Worm (Caenorhabditis elegans): ENCODE data around the gene srw-97.

srw-97 gene

ce11 chrII:1653397-1653796 is 15.4 kb downstream of the srw-97 start, which contains the start of gene fbxb-15:
Gene fbxb-15, minus strand, starts transcription at chrII:1653497.
- TF ChIP-seq nfya-1 (tag; optimal IDR thresholded peaks at IDR 0.05) (no peak), ceh-24 (tag; optimal IDR thresholded peaks at IDR 0.05) (no peak), fkh-6 (tag; optimal IDR thresholded peaks at IDR 0.05) (no peak), hlh-8 (tag; optimal IDR thresholded peaks at IDR 0.05) (no peak), K09A11.1 (tag; optimal IDR thresholded peaks at IDR 0.05; ENCODE audit: insufficient read depth) (no peak), fkh-10 (GFP tag; optimal IDR thresholded peaks at IDR 0.05) (no peak), ceh-22 (tag; optimal IDR thresholded peaks at IDR 0.05) (no peak)

ce11 chrII:1651804-1652203 is 17.0 kb downstream of the srw-97 start, which contains the start of gene fbxb-16:
Gene fbxb-16, minus strand, starts transcription at chrII:1651904.
- no peak for TF ChIP-seq ceh-18 (tag; optimal IDR thresholded peaks at IDR 0.05)

- TF ChIP-seq lim-6 (tag; optimal IDR thresholded peaks at IDR 0.05) (no peak), ref-2 (tag; optimal IDR thresholded peaks at IDR 0.05) (no peak), ceh-48 (tag; optimal IDR thresholded peaks at IDR 0.05) (no peak), ceh-34 (tag; optimal IDR thresholded peaks at IDR 0.05) (no peak), fkh-10 (GFP tag; optimal IDR thresholded peaks at IDR 0.05) (no peak), pag-3 (tag; optimal IDR thresholded peaks at IDR 0.05; ENCODE audit: borderline replicate concordance) (no peak), ceh-31 (tag; optimal IDR thresholded peaks at IDR 0.05) (no peak), K09A11.1 (tag; optimal IDR thresholded peaks at IDR 0.05; ENCODE audit: insufficient read depth) (no peak)
Measured at ce11 chrII:1650502-1650901, 18.3 kb downstream of the srw-97 start, which contains the start of gene fbxb-20. Gene fbxb-20, minus strand, starts transcription at chrII:1650602.

ce11 chrII:1648768-1649167 is 20.0 kb downstream of the srw-97 start, which contains the start of gene fbxb-21:
Gene fbxb-21, minus strand, starts transcription at chrII:1648868.
- TF ChIP-seq pag-3 (tag; optimal IDR thresholded peaks at IDR 0.05; ENCODE audit: borderline replicate concordance): no peak
- no peak for TF ChIP-seq hlh-15 (tag; optimal IDR thresholded peaks at IDR 0.05)
- TF ChIP-seq K02D7.2 (tag; optimal IDR thresholded peaks at IDR 0.05): no peak
- TF ChIP-seq ceh-6 (GFP tag; optimal IDR thresholded peaks at IDR 0.05): no peak
- no peak for TF ChIP-seq hlh-30 (tag; optimal IDR thresholded peaks at IDR 0.05; ENCODE audit: insufficient read depth)
- TF ChIP-seq ceh-30 (tag; optimal IDR thresholded peaks at IDR 0.05): no peak
- TF ChIP-seq pqm-1 (tag; optimal IDR thresholded peaks at IDR 0.05): no peak
- no peak for TF ChIP-seq syd-9 (tag; optimal IDR thresholded peaks at IDR 0.05)
- no peak for TF ChIP-seq ceh-14 (tag; optimal IDR thresholded peaks at IDR 0.05)
- TF ChIP-seq odd-2 (tag; optimal IDR thresholded peaks at IDR 0.05): no peak
- TF ChIP-seq ceh-48 (tag; optimal IDR thresholded peaks at IDR 0.05): no peak
- TF ChIP-seq C08G9.2 (tag; optimal IDR thresholded peaks at IDR 0.05): no peak
- no peak for TF ChIP-seq elt-4 (tag; optimal IDR thresholded peaks at IDR 0.05)
- no peak for TF ChIP-seq T23F11.4 (GFP tag; optimal IDR thresholded peaks at IDR 0.05)
- TF ChIP-seq Y22D7AL.16 (tag; optimal IDR thresholded peaks at IDR 0.05): no peak
- TF ChIP-seq fkh-10 (GFP tag; optimal IDR thresholded peaks at IDR 0.05): no peak
- no peak for TF ChIP-seq pha-4 (tag; optimal IDR thresholded peaks at IDR 0.05)
- TF ChIP-seq ceh-9 (tag; optimal IDR thresholded peaks at IDR 0.05): no peak
- no peak for TF ChIP-seq unc-3 (GFP tag; conservative IDR thresholded peaks at IDR 0.05)
- TF ChIP-seq unc-3 (tag; optimal IDR thresholded peaks at IDR 0.05): no peak
- TF ChIP-seq che-1 (tag; optimal IDR thresholded peaks at IDR 0.05): no peak

ce11 chrII:1646199-1646598 is 22.6 kb downstream of the srw-97 start, which contains the start of gene ZC204.17:
Gene ZC204.17, minus strand, starts transcription at chrII:1646299.
- TF ChIP-seq elt-4 (tag; optimal IDR thresholded peaks at IDR 0.05) (no peak), ceh-19 (GFP tag; optimal IDR thresholded peaks at IDR 0.05) (no peak), dve-1 (tag; optimal IDR thresholded peaks at IDR 0.05) (no peak), hlh-15 (tag; optimal IDR thresholded peaks at IDR 0.05) (no peak), hlh-13 (GFP tag; optimal IDR thresholded peaks at IDR 0.05) (no peak), syd-9 (tag; optimal IDR thresholded peaks at IDR 0.05) (no peak), sox-4 (tag; optimal IDR thresholded peaks at IDR 0.05) (no peak), hlh-30 (tag; optimal IDR thresholded peaks at IDR 0.05; ENCODE audit: insufficient read depth) (no peak), fkh-6 (tag; optimal IDR thresholded peaks at IDR 0.05) (no peak), dmd-4 (tag; optimal IDR thresholded peaks at IDR 0.05; ENCODE audit: borderline replicate concordance) (no peak), nhr-232 (tag; optimal IDR thresholded peaks at IDR 0.05) (no peak), ceh-6 (GFP tag; optimal IDR thresholded peaks at IDR 0.05) (no peak), ceh-22 (tag; optimal IDR thresholded peaks at IDR 0.05) (no peak), K02D7.2 (tag; optimal IDR thresholded peaks at IDR 0.05) (no peak), pax-1 (tag; optimal IDR thresholded peaks at IDR 0.05) (no peak), elt-2 (tag; optimal IDR thresholded peaks at IDR 0.05) (no peak), odd-2 (tag; optimal IDR thresholded peaks at IDR 0.05) (no peak), ceh-14 (tag; optimal IDR thresholded peaks at IDR 0.05) (no peak)

Data from whole organism, late embryonic.